Fruit fly (Drosophila melanogaster): ENCODE results near the gene CG10375.

CG10375 gene

dm6 chr3R:23723381-23724034 is 44.0 kb upstream of the CG10375 start (continued):
- TF ChIP-seq Doc3 (GFP tag; IDR thresholded peaks at IDR 0.05; ENCODE audit: partially characterized antibody): no peak
- TF ChIP-seq eve (GFP tag; optimal IDR thresholded peaks at IDR 0.05): peak in 1 of 2 experiments; percentile 85
- no peak for TF ChIP-seq CG7271 (tag; optimal IDR thresholded peaks at IDR 0.05)
- TF ChIP-seq CG4854 (GFP tag; optimal IDR thresholded peaks at IDR 0.05): peak; percentile 37
- no peak for TF ChIP-seq CG15011 (GFP tag; optimal IDR thresholded peaks at IDR 0.05)
- TF ChIP-seq CG12744 (GFP tag; optimal IDR thresholded peaks at IDR 0.05): no peak
- no peak for TF ChIP-seq CG1832 (GFP tag; optimal IDR thresholded peaks at IDR 0.05)
- TF ChIP-seq MTF-1 (GFP tag; optimal IDR thresholded peaks at IDR 0.05; ENCODE audit: borderline replicate concordance): peak; percentile 95
- no peak for TF ChIP-seq corto (GFP tag; optimal IDR thresholded peaks at IDR 0.05)
- peak; percentile 65 for TF ChIP-seq CG6765 (GFP tag; optimal IDR thresholded peaks at IDR 0.05)
- TF ChIP-seq CG32532 (GFP tag; IDR thresholded peaks at IDR 0.05): no peak
- peak; percentile 52 for TF ChIP-seq CG8281 (tag; optimal IDR thresholded peaks at IDR 0.05)
- TF ChIP-seq dmrt99B (tag; optimal IDR thresholded peaks at IDR 0.05): peak; percentile 53
- no peak for TF ChIP-seq gt (GFP tag; IDR thresholded peaks at IDR 0.05)
- TF ChIP-seq CG43689 (GFP tag; IDR thresholded peaks at IDR 0.05): no peak
- TF ChIP-seq TFAM (GFP tag; optimal IDR thresholded peaks at IDR 0.05): peak; percentile 13
- TF ChIP-seq E2f2 (GFP tag; IDR thresholded peaks at IDR 0.05): peak; percentile 36; the same call in 1 of the 2 replicates
- TF ChIP-seq Hr51 (GFP tag; optimal IDR thresholded peaks at IDR 0.05): no peak
- no peak for TF ChIP-seq tx (GFP tag; optimal IDR thresholded peaks at IDR 0.05)
- TF ChIP-seq stwl (tag; optimal IDR thresholded peaks at IDR 0.05): no peak
- peak; percentile 20 for TF ChIP-seq CG14710 (tag; optimal IDR thresholded peaks at IDR 0.05)
- no peak for TF ChIP-seq gro (GFP tag; optimal IDR thresholded peaks at IDR 0.05)
- peak; percentile 42; the same call in 1 of the 3 replicates for TF ChIP-seq dysf (GFP tag; IDR thresholded peaks at IDR 0.05)
- peak; percentile 56 for TF ChIP-seq slp2 (GFP tag; optimal IDR thresholded peaks at IDR 0.05)
- no peak for TF ChIP-seq fu2 (GFP tag; optimal IDR thresholded peaks at IDR 0.05)
- TF ChIP-seq dati (GFP tag; IDR thresholded peaks at IDR 0.05): 0 out of 2 replicates have a peak, but pooled peaks have one; percentile 19
- no peak; the same call in 2 of the 3 replicates for TF ChIP-seq croc (GFP tag; conservative IDR thresholded peaks at IDR 0.05)
- TF ChIP-seq D19A (tag; optimal IDR thresholded peaks at IDR 0.05): no peak
- no peak for TF ChIP-seq CG16779 (GFP tag; IDR thresholded peaks at IDR 0.05)
- no peak for TF ChIP-seq zfh2 (GFP tag; optimal IDR thresholded peaks at IDR 0.05)
- TF ChIP-seq nerfin-2 (GFP tag; IDR thresholded peaks at IDR 0.05; ENCODE audit: partially characterized antibody): no peak
- no peak for TF ChIP-seq Elba2 (GFP tag; optimal IDR thresholded peaks at IDR 0.05)
- TF ChIP-seq sna (GFP tag; IDR thresholded peaks at IDR 0.05; ENCODE audit: partially characterized antibody): no peak
- TF ChIP-seq Deaf1 (tag; optimal IDR thresholded peaks at IDR 0.05): no peak
- TF ChIP-seq CG31388 (GFP tag; optimal IDR thresholded peaks at IDR 0.05): no peak
- TF ChIP-seq ATbp (GFP tag; optimal IDR thresholded peaks at IDR 0.05): peak; percentile 93
- TF ChIP-seq ash1 (GFP tag; optimal IDR thresholded peaks at IDR 0.05): peak; percentile 4
- 0 out of 3 replicates have a peak, but pooled peaks have one; percentile 49 for TF ChIP-seq CG34422 (GFP tag; IDR thresholded peaks at IDR 0.05)
- TF ChIP-seq ems (GFP tag; optimal IDR thresholded peaks at IDR 0.05): peak; percentile 23
- TF ChIP-seq lbe (GFP tag; optimal IDR thresholded peaks at IDR 0.05): peak; percentile 39
- peak; percentile 78 for TF ChIP-seq vvl (GFP tag; IDR thresholded peaks at IDR 0.05)
- TF ChIP-seq bigmax (GFP tag; optimal IDR thresholded peaks at IDR 0.05): peak; percentile 26
- no peak for TF ChIP-seq salm (tag; optimal IDR thresholded peaks at IDR 0.05)
- no peak for TF ChIP-seq vnd (GFP tag; IDR thresholded peaks at IDR 0.05; ENCODE audit: partially characterized antibody)
- TF ChIP-seq usp (GFP tag; optimal IDR thresholded peaks at IDR 0.05): no peak
- peak; percentile 93 for TF ChIP-seq sens (GFP tag)
- no peak for TF ChIP-seq CG3995 (GFP tag; optimal IDR thresholded peaks at IDR 0.05)
- TF ChIP-seq CG31441 (GFP tag; IDR thresholded peaks at IDR 0.05): peak; percentile 34; the same call in 1 of the 2 replicates
- TF ChIP-seq CG42726 (GFP tag; IDR thresholded peaks at IDR 0.05; ENCODE audit: partially characterized antibody): no peak
- no peak for TF ChIP-seq h (optimal IDR thresholded peaks at IDR 0.05)

All from whole organism, embryonic.